Worm (Caenorhabditis elegans) whole organism, L1 larva: ENCODE measurements around the gene ubq-1.

Experiments
- C04F5.9 ChIP-seq: sonication (generic microtip); optimal IDR thresholded peaks from 2 replicates; lab custom pipeline; 2016; ENCODE audit warnings: missing genetic modification characterization, missing compliant biosample characterization
- blmp-1 ChIP-seq: fragments of 150-350 bp; optimal IDR thresholded peaks from 2 replicates; lab custom pipeline; 2014; ENCODE audit warnings: missing biosample characterization, missing genetic modification characterization
- ceh-82 ChIP-seq, 3 experiments: fragments of 150-350 bp in 1 of 3; sonication (generic microtip) in 2 of 3; optimal IDR thresholded peaks; 2 replicates each; lab custom pipeline; 2014 to 2017; ENCODE audit warnings: missing biosample characterization in 3 of 3, missing genetic modification characterization in 3 of 3
- ceh-88 ChIP-seq: fragments of 200-800 bp; sonication (Bioruptor generic); IDR thresholded peaks from 2 replicates; pipeline ENCODE4 v1.3.6; 2022; ENCODE audit warnings: missing genetic modification characterization, missing compliant biosample characterization
- ces-1 ChIP-seq: fragments of 150-350 bp; optimal IDR thresholded peaks from 2 replicates; lab custom pipeline; 2014; ENCODE audit warnings: missing biosample characterization, missing genetic modification reagents, missing genetic modification characterization
- dpl-1 ChIP-seq, 3 experiments: fragments of 150-350 bp in 2 of 3; sonication (generic microtip) in 1 of 3; optimal IDR thresholded peaks; 2 replicates each; lab custom pipeline; 2014 to 2017; ENCODE audit warnings: missing biosample characterization in 3 of 3, missing genetic modification characterization in 3 of 3, missing genetic modification reagents in 3 of 3
- efl-1 ChIP-seq, 4 experiments: fragments of 150-350 bp; optimal IDR thresholded peaks in 3 of 4; peaks in 1 of 4; 1 replicate in 1 of 4; 2 replicates in 3 of 4; lab custom pipeline; 2014; ENCODE audit warnings: missing biosample characterization in 2 of 4, missing genetic modification characterization in 2 of 4, missing genetic modification reagents in 2 of 4
- elt-2 ChIP-seq: sonication (generic microtip); optimal IDR thresholded peaks from 2 replicates; lab custom pipeline; 2016; ENCODE audit warnings: missing genetic modification characterization, mild to moderate bottlenecking, inconsistent platforms, missing compliant biosample characterization, missing genetic modification reagents
- fkh-8 ChIP-seq: sonication (generic microtip); optimal IDR thresholded peaks from 2 replicates; lab custom pipeline; 2016; ENCODE audit warnings: mild to moderate bottlenecking, missing genetic modification characterization, missing compliant biosample characterization
- fos-1 ChIP-seq: fragments of 150-350 bp; optimal IDR thresholded peaks from 2 replicates; lab custom pipeline; 2014; ENCODE audit warnings: missing biosample characterization, missing genetic modification characterization
- hlh-4 ChIP-seq: sonication (generic microtip); optimal IDR thresholded peaks from 2 replicates; lab custom pipeline; 2016; ENCODE audit warnings: mild to moderate bottlenecking, missing genetic modification characterization, missing compliant biosample characterization
- lin-14 ChIP-seq: fragments of 200-800 bp; sonication (Bioruptor generic); optimal IDR thresholded peaks from 2 replicates; lab custom pipeline; 2018; ENCODE audit warnings: mild to moderate bottlenecking, missing genetic modification characterization, moderate library complexity, missing compliant biosample characterization
- lin-35 ChIP-seq, 2 experiments: fragments of 150-350 bp; optimal IDR thresholded peaks; 2 replicates each; lab custom pipeline; 2014; ENCODE audit warnings: missing biosample characterization in 2 of 2, missing genetic modification characterization in 2 of 2, missing genetic modification reagents in 2 of 2
- lsy-2 ChIP-seq, 2 experiments: fragments of 150-350 bp; optimal IDR thresholded peaks; 2 replicates each; lab custom pipeline; 2014; ENCODE audit warnings: missing biosample characterization in 2 of 2, missing genetic modification characterization in 2 of 2
- mdl-1 ChIP-seq, 2 experiments: fragments of 150-350 bp; optimal IDR thresholded peaks; 2 replicates each; lab custom pipeline; 2014 to 2017; ENCODE audit warnings: missing biosample characterization in 2 of 2, missing genetic modification characterization in 2 of 2, inconsistent platforms in 1 of 2
- nhr-20 ChIP-seq: sonication (generic microtip); optimal IDR thresholded peaks from 2 replicates; lab custom pipeline; 2016; ENCODE audit warnings: mild to moderate bottlenecking, missing genetic modification characterization, missing compliant biosample characterization
- nhr-237 ChIP-seq: fragments of 150-350 bp; optimal IDR thresholded peaks from 2 replicates; lab custom pipeline; 2014; ENCODE audit warnings: missing biosample characterization, missing genetic modification characterization
- nhr-47 ChIP-seq: sonication (generic microtip); optimal IDR thresholded peaks from 2 replicates; lab custom pipeline; 2016; ENCODE audit warnings: mild to moderate bottlenecking, missing genetic modification characterization, moderate library complexity, missing compliant biosample characterization
- nhr-71 ChIP-seq: sonication (generic microtip); optimal IDR thresholded peaks from 2 replicates; lab custom pipeline; 2016; ENCODE audit warnings: mild to moderate bottlenecking, missing genetic modification characterization, moderate library complexity, missing compliant biosample characterization
- nhr-77 ChIP-seq: fragments of 150-350 bp; optimal IDR thresholded peaks from 2 replicates; lab custom pipeline; 2014; ENCODE audit warnings: missing biosample characterization, missing genetic modification characterization
- nhr-85 ChIP-seq: sonication (generic microtip); peaks from one replicate; lab custom pipeline; 2016; ENCODE audit warnings: missing genetic modification characterization, inconsistent platforms, missing compliant biosample characterization
- nhr-90 ChIP-seq: sonication (generic microtip); optimal IDR thresholded peaks from 2 replicates; lab custom pipeline; 2016; ENCODE audit warnings: mild to moderate bottlenecking, missing genetic modification characterization, missing compliant biosample characterization; ENCODE audit not compliant: poor library complexity
- rnt-1 ChIP-seq: sonication (generic microtip); optimal IDR thresholded peaks from 2 replicates; lab custom pipeline; 2016; ENCODE audit warnings: mild to moderate bottlenecking, missing genetic modification characterization, moderate library complexity, missing compliant biosample characterization
- skn-1 ChIP-seq: fragments of 150-350 bp; optimal IDR thresholded peaks from 2 replicates; lab custom pipeline; 2014; ENCODE audit warnings: missing biosample characterization, missing genetic modification characterization
- snu-23 ChIP-seq: sonication (generic microtip); optimal IDR thresholded peaks from 2 replicates; lab custom pipeline; 2016; ENCODE audit warnings: missing genetic modification characterization, missing compliant biosample characterization
- sox-4 ChIP-seq: sonication (generic microtip); optimal IDR thresholded peaks from 2 replicates; lab custom pipeline; 2016; ENCODE audit warnings: missing genetic modification characterization, missing compliant biosample characterization
- unc-130 ChIP-seq: fragments of 150-350 bp; optimal IDR thresholded peaks from 2 replicates; lab custom pipeline; 2017; ENCODE audit warnings: missing biosample characterization, missing genetic modification characterization, inconsistent platforms
- vab-15 ChIP-seq: sonication (generic microtip); optimal IDR thresholded peaks from 2 replicates; lab custom pipeline; 2017; ENCODE audit warnings: missing genotype, mild to moderate bottlenecking, missing genetic modification characterization, missing compliant biosample characterization
- xbp-1 ChIP-seq: sonication (generic microtip); optimal IDR thresholded peaks from 2 replicates; lab custom pipeline; 2016; ENCODE audit warnings: missing genetic modification characterization, missing compliant biosample characterization
- zip-4 ChIP-seq: fragments of 200-800 bp; sonication (Bioruptor generic); optimal IDR thresholded peaks from 2 replicates; lab custom pipeline; 2018; ENCODE audit warnings: mild to moderate bottlenecking, missing genetic modification characterization, moderate library complexity, missing compliant biosample characterization
- ztf-11 ChIP-seq, 2 experiments: sonication (generic microtip); optimal IDR thresholded peaks; 2 replicates each; lab custom pipeline; 2016 to 2017; ENCODE audit warnings: missing genetic modification characterization in 2 of 2, missing biosample characterization in 1 of 2, missing compliant biosample characterization in 1 of 2

Gene ubq-1

DNA sequence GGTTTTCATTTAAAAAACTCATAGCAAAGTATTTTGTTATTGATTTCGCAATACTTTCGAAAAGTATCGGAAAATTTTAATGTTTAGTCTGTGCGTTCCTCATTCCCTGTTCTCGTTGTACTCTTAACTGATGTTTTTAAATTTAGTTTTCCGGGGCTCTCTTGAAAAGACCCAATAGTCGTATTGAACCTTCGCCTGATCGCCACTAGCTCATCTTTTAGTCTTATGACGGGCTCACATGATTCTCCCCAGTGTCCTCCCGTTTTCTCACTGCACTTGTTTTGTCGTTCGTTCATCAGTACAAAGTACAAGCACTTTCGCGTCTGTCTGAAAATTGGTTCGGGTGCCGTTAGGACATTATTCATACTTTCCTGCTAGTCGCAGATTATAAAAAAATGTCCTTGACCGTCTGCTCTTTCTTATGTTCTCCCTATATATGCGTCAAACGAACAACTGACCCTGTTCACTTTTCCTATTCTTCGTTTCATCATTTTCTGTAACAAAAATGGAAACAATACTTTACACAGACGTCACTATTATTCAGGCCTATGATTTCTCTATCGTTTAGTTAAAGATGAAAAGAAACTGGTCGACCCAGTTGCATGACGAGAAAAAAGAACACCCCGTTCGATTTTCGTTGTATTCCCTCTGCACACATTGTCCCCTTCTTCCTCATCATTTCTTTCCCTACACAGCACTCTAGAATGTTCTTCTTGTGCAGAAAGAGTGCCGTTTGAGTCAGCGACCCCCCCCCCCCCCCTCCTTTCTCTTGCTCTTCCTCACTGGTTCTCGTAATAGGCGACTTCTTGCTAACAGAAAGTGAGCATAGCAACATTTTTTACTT is at the start of gene ubq-1 (continued):
- TF ChIP-seq ceh-88 (GFP tag; lab: Robert Waterston, UW) (no peak), fos-1 (tag; lab: Kevin White, UChicago) (no peak), ztf-11 (tag; optimal IDR thresholded peaks at IDR 0.05; lab: Kevin White, UChicago) (no peak), xbp-1 (tag; lab: Kevin White, UChicago) (no peak), fkh-8 (no peak), C04F5.9 (tag; lab: Kevin White, UChicago) (no peak), vab-15 (no peak), sox-4 (tag; lab: Kevin White, UChicago) (no peak), nhr-47 (tag; lab: Kevin White, UChicago) (no peak)
- TF ChIP-seq, all 84 proteins: peak for 11

DNA sequence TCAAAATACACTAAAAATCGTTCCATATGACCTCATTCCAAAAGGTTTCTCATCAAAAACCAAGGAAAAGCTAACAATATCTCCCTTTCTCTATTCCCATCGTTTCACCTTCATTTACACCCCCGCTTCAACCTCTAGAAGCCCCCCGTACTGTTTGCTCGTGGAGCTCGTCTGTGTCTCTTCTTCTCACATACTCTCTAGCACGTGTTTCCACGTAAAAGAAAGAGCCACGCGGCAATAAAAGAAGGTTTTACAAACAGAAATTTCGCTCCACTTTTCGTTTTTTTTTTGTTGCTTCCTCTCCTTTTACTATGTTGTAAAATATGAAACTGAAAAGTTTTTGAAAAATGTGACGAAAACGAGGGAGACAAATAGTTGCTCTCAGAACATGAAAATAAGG is 47.1 kb upstream of the ubq-1 start:
- TF ChIP-seq hlh-4 (tag; lab: Kevin White, UChicago) (no peak), ztf-11 (tag; optimal IDR thresholded peaks at IDR 0.05; lab: Kevin White, UChicago) (no peak), efl-1 (optimal IDR thresholded peaks at IDR 0.05; lab: Kevin White, UChicago) (no peak), efl-1 (GFP tag; optimal IDR thresholded peaks at IDR 0.05 in 1 of 2; lab: Kevin White, UChicago) (peak in 1 of 2 experiments; percentile 39), lin-35 (GFP tag; optimal IDR thresholded peaks at IDR 0.05; lab: Kevin White, UChicago) (no peak), ceh-82 (tag; optimal IDR thresholded peaks at IDR 0.05; lab: Kevin White, UChicago) (no peak), nhr-90 (tag; lab: Kevin White, UChicago) (no peak), nhr-77 (tag; lab: Kevin White, UChicago) (peak; percentile 41), mdl-1 (tag; optimal IDR thresholded peaks at IDR 0.05; lab: Kevin White, UChicago) (peak in 1 of 2 experiments; percentile 21), lin-14 (GFP tag; lab: Kevin White, UChicago) (peak; percentile 32)

- TF ChIP-seq fkh-8 (no peak), ces-1 (GFP tag; lab: Kevin White, UChicago) (no peak), skn-1 (tag; lab: Kevin White, UChicago) (no peak)
Measured at ce11 chrIII:5895913-5896312, 44.1 kb upstream of the ubq-1 start, which contains the start of gene pxl-1. pxl-1 (minus strand) TSS chrIII:5896013.

ce11 chrIII:5897468-5897867 is 42.6 kb upstream of the ubq-1 start:
- TF ChIP-seq dpl-1 (GFP tag; optimal IDR thresholded peaks at IDR 0.05; lab: Kevin White, UChicago) (peak; percentile 19 to 50 (median 22)), ztf-11 (tag; optimal IDR thresholded peaks at IDR 0.05; lab: Kevin White, UChicago) (no peak), lsy-2 (tag; optimal IDR thresholded peaks at IDR 0.05; lab: Kevin White, UChicago) (peak in 1 of 2 experiments; percentile 27), unc-130 (no peak), blmp-1 (peak; percentile 8), nhr-71 (tag; lab: Kevin White, UChicago) (peak; percentile 22), lin-14 (GFP tag; lab: Kevin White, UChicago) (peak; percentile 60), snu-23 (GFP tag; lab: Kevin White, UChicago) (peak; percentile 28), efl-1 (optimal IDR thresholded peaks at IDR 0.05; lab: Kevin White, UChicago) (peak; percentile 4 to 12), efl-1 (GFP tag; optimal IDR thresholded peaks at IDR 0.05 in 1 of 2; lab: Kevin White, UChicago) (peak in 1 of 2 experiments; percentile 11)

- TF ChIP-seq nhr-20 (tag; lab: Kevin White, UChicago) (no peak), skn-1 (tag; lab: Kevin White, UChicago) (no peak), rnt-1 (peak; percentile 37), lin-14 (GFP tag; lab: Kevin White, UChicago) (peak; percentile 74), blmp-1 (peak; percentile 64), nhr-85 (no peak), zip-4 (GFP tag; lab: Kevin White, UChicago) (no peak), elt-2 (tag; lab: Kevin White, UChicago) (no peak), nhr-237 (tag; lab: Kevin White, UChicago) (no peak), snu-23 (GFP tag; lab: Kevin White, UChicago) (peak; percentile 18), lsy-2 (tag; optimal IDR thresholded peaks at IDR 0.05; lab: Kevin White, UChicago) (peak in 1 of 2 experiments; percentile 7), ztf-11 (tag; optimal IDR thresholded peaks at IDR 0.05; lab: Kevin White, UChicago) (no peak), unc-130 (peak; percentile 27), nhr-71 (tag; lab: Kevin White, UChicago) (peak; percentile 30), efl-1 (optimal IDR thresholded peaks at IDR 0.05; lab: Kevin White, UChicago) (peak in 1 of 2 experiments; percentile 2), efl-1 (GFP tag; optimal IDR thresholded peaks at IDR 0.05 in 1 of 2; lab: Kevin White, UChicago) (no peak)
Measured at ce11 chrIII:5898631-5899030, 41.4 kb upstream of the ubq-1 start.
